Worm (Caenorhabditis elegans) whole organism, L4/young adult: ENCODE measurements around the gene glr-6.

Experiments used
- W03F9.2 ChIP-seq: fragments of 150-350 bp; optimal IDR thresholded peaks from 2 replicates; lab custom pipeline; 2014; ENCODE audit warnings: missing biosample characterization, missing genetic modification characterization
- dao-5 ChIP-seq: sonication (generic microtip); optimal IDR thresholded peaks from 2 replicates; lab custom pipeline; 2016; ENCODE audit warnings: missing genotype, missing genetic modification characterization, moderate library complexity, missing compliant biosample characterization
- him-1 ChIP-seq: sonication (generic microtip); optimal IDR thresholded peaks from 2 replicates; lab custom pipeline; 2016; ENCODE audit warnings: missing genotype, missing genetic modification reagents, missing genetic modification characterization, missing compliant biosample characterization

- TF ChIP-seq him-1 (tag; lab: Kevin White, UChicago) (no peak), W03F9.2 (tag; lab: Kevin White, UChicago) (no peak), dao-5 (tag; lab: Kevin White, UChicago) (no peak)
These were observed 40.7 kb downstream of the glr-6 start, which contains the start of gene M03A8.3 for ce11 chrX:6799776-6800175.
